Worm (Caenorhabditis elegans) whole organism, L3 larva: Measurements from ENCODE around the gene R01H2.7.

Source experiments
- R02D3.7 ChIP-seq: fragments of 150-350 bp; optimal IDR thresholded peaks from 2 replicates; lab custom pipeline; 2014; ENCODE audit warnings: missing biosample characterization, missing genetic modification characterization
- ZK546.5 ChIP-seq: sonication (generic microtip); optimal IDR thresholded peaks from 2 replicates; lab custom pipeline; 2017; ENCODE audit warnings: missing biosample characterization, missing genetic modification characterization
- aly-2 ChIP-seq: fragments of 150-350 bp; optimal IDR thresholded peaks from 2 replicates; lab custom pipeline; 2014; ENCODE audit warnings: missing biosample characterization, missing genetic modification characterization
- ceh-16 ChIP-seq: sonication (generic microtip); optimal IDR thresholded peaks from 2 replicates; lab custom pipeline; 2017; ENCODE audit warnings: missing biosample characterization, missing genetic modification characterization
- ceh-82 ChIP-seq: fragments of 150-350 bp; optimal IDR thresholded peaks from 2 replicates; lab custom pipeline; 2014; ENCODE audit warnings: missing biosample characterization, missing genetic modification characterization
- ceh-9 ChIP-seq: sonication (generic microtip); optimal IDR thresholded peaks from 2 replicates; lab custom pipeline; 2018; ENCODE audit warnings: missing biosample characterization, missing genetic modification characterization
- daf-12 ChIP-seq: fragments of 150-350 bp; optimal IDR thresholded peaks from 2 replicates; lab custom pipeline; 2014; ENCODE audit warnings: missing biosample characterization, missing genetic modification reagents, missing genetic modification characterization
- egl-27 ChIP-seq: sonication (generic microtip); optimal IDR thresholded peaks from 4 replicates; lab custom pipeline; 2017; ENCODE audit warnings: missing biosample characterization, missing genetic modification reagents, missing genetic modification characterization
- elt-2 ChIP-seq: sonication (generic microtip); optimal IDR thresholded peaks from 2 replicates; lab custom pipeline; 2016; ENCODE audit warnings: missing genetic modification reagents, mild to moderate bottlenecking, missing genetic modification characterization, missing compliant biosample characterization
- fkh-2 ChIP-seq: fragments of 150-350 bp; optimal IDR thresholded peaks from 2 replicates; lab custom pipeline; 2014; ENCODE audit warnings: missing biosample characterization, missing genetic modification reagents, missing genetic modification characterization
- fos-1 ChIP-seq: fragments of 150-350 bp; optimal IDR thresholded peaks from 2 replicates; lab custom pipeline; 2014; ENCODE audit warnings: missing biosample characterization, missing genetic modification characterization
- hmg-11 ChIP-seq: sonication (generic microtip); optimal IDR thresholded peaks from 2 replicates; lab custom pipeline; 2016; ENCODE audit warnings: missing genetic modification characterization, missing compliant biosample characterization
- jun-1 ChIP-seq: fragments of 150-350 bp; optimal IDR thresholded peaks from 2 replicates; lab custom pipeline; 2014; ENCODE audit warnings: missing biosample characterization, missing genetic modification reagents, missing genetic modification characterization
- lin-15B ChIP-seq: fragments of 150-350 bp; optimal IDR thresholded peaks from 2 replicates; lab custom pipeline; 2014; ENCODE audit warnings: missing biosample characterization, missing genetic modification characterization
- mml-1 ChIP-seq: fragments of 150-350 bp; sonication (generic microtip); optimal IDR thresholded peaks from 3 replicates; lab custom pipeline; 2014; ENCODE audit warnings: missing biosample characterization, missing genetic modification characterization
- nfya-1 ChIP-seq: sonication (generic microtip); optimal IDR thresholded peaks from 2 replicates; lab custom pipeline; 2017; ENCODE audit warnings: missing genetic modification characterization, mild to moderate bottlenecking, missing compliant biosample characterization, antibody characterized with exemption, moderate library complexity; ENCODE audit not compliant: insufficient read depth
- nhr-11 ChIP-seq: fragments of 150-350 bp; optimal IDR thresholded peaks from 2 replicates; lab custom pipeline; 2014; ENCODE audit warnings: missing biosample characterization, missing genetic modification characterization
- nhr-12 ChIP-seq: fragments of 150-350 bp; optimal IDR thresholded peaks from 2 replicates; lab custom pipeline; 2014; ENCODE audit warnings: missing biosample characterization, missing genetic modification characterization
- nhr-23 ChIP-seq: fragments of 150-350 bp; optimal IDR thresholded peaks from 2 replicates; lab custom pipeline; 2014; ENCODE audit warnings: missing biosample characterization, missing genetic modification reagents, missing genetic modification characterization
- nhr-237 ChIP-seq: fragments of 150-350 bp; optimal IDR thresholded peaks from 2 replicates; lab custom pipeline; 2014; ENCODE audit warnings: missing biosample characterization, missing genetic modification characterization
- nhr-25 ChIP-seq: sonication (generic microtip); optimal IDR thresholded peaks from 2 replicates; lab custom pipeline; 2017; ENCODE audit warnings: missing biosample characterization, missing genetic modification characterization
- nhr-28 ChIP-seq: fragments of 150-350 bp; optimal IDR thresholded peaks from 2 replicates; lab custom pipeline; 2014; ENCODE audit warnings: missing biosample characterization, missing genetic modification characterization
- nhr-43 ChIP-seq: sonication (generic microtip); optimal IDR thresholded peaks from 2 replicates; lab custom pipeline; 2016; ENCODE audit warnings: mild to moderate bottlenecking, missing genetic modification characterization, missing compliant biosample characterization; ENCODE audit not compliant: poor library complexity, severe bottlenecking
- nhr-76 ChIP-seq: fragments of 150-350 bp; sonication (generic microtip); optimal IDR thresholded peaks from 5 replicates; lab custom pipeline; 2014; ENCODE audit warnings: missing biosample characterization, missing genetic modification characterization
- nhr-77 ChIP-seq: fragments of 150-350 bp; optimal IDR thresholded peaks from 2 replicates; lab custom pipeline; 2014; ENCODE audit warnings: missing biosample characterization, missing genetic modification characterization
- pha-4 ChIP-seq: fragments of 150-350 bp; optimal IDR thresholded peaks from 2 replicates; lab custom pipeline; 2014; ENCODE audit warnings: missing biosample characterization, missing genetic modification reagents, missing genetic modification characterization
- pqm-1 ChIP-seq: fragments of 150-350 bp; optimal IDR thresholded peaks from 2 replicates; lab custom pipeline; 2017; ENCODE audit warnings: missing biosample characterization, missing genetic modification characterization, inconsistent platforms
- sea-2 ChIP-seq: fragments of 150-350 bp; sonication (generic microtip); optimal IDR thresholded peaks from 4 replicates; lab custom pipeline; 2014; ENCODE audit warnings: missing biosample characterization, missing genetic modification reagents, missing genetic modification characterization
- skn-1 ChIP-seq: fragments of 150-350 bp; optimal IDR thresholded peaks from 2 replicates; lab custom pipeline; 2014; ENCODE audit warnings: missing biosample characterization, missing genetic modification characterization
- snpc-4 ChIP-seq: fragments of 150-350 bp; optimal IDR thresholded peaks from 2 replicates; lab custom pipeline; 2014; ENCODE audit warnings: missing biosample characterization, missing genetic modification characterization
- tbx-2 ChIP-seq: sonication (generic microtip); optimal IDR thresholded peaks from 2 replicates; lab custom pipeline; 2016; ENCODE audit warnings: mild to moderate bottlenecking, missing genetic modification characterization, missing compliant biosample characterization
- unc-39 ChIP-seq: sonication (generic microtip); optimal IDR thresholded peaks from 4 replicates; lab custom pipeline; 2017; ENCODE audit warnings: missing biosample characterization, missing genetic modification characterization
- zag-1 ChIP-seq: fragments of 150-350 bp; optimal IDR thresholded peaks from 2 replicates; lab custom pipeline; 2014; ENCODE audit warnings: missing biosample characterization, missing genetic modification characterization

R01H2.7 gene

DNA sequence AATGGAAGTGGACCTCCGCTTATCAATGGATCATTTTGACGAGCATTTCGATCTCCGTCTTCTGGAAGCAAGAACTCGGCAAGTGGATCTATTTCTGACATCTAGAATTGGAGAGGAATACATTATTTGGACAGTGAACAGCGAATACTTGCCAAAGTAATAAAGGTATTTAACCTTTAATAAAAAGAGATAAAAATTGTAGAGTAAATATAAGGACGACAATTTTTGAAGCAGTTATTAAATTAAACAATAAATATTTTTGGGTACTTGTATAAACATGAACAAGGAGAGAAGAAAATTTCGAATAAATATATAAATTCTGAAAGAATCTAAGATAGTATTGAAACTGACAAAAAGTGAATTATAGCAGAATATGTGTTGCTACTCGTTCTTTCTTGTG, 26.9 kb upstream of the R01H2.7 start, which contains the start of gene lin-37:
Gene lin-37 (minus strand): TSS at position 101 of the 400 bp plus-strand sequence.
- no peak for TF ChIP-seq elt-2 (tag; lab: Kevin White, UChicago)

DNA sequence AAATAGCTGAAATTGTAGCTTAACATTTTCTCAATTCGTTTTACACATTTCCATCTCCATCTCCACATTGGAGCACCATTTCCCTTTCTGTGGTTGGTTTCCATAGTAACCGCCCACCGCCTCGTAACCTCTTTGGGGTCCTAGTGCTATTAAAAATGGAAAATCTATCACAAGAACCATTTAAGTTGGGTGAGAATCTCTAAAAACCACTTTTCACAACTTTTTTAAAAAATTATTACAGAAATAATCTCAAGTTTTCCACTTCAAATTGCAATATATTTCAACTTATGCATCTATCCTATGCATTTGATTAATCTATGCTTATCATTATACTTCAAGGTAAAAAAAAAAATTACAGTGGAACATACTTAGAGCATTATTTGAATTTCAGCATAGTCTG, 24.4 kb upstream of the R01H2.7 start, which contains the start of gene tmem-17:
Gene tmem-17 (plus strand): TSS at position 301 of the 400 bp plus-strand sequence.
- TF ChIP-seq tbx-2 (tag; lab: Kevin White, UChicago) (no peak), jun-1 (tag; lab: Kevin White, UChicago) (no peak), pqm-1 (tag; lab: Kevin White, UChicago) (no peak), aly-2 (tag; lab: Kevin White, UChicago) (no peak), lin-15B (tag; lab: Kevin White, UChicago) (no peak), sea-2 (GFP tag; lab: Kevin White, UChicago) (no peak), zag-1 (tag; lab: Kevin White, UChicago) (no peak)

DNA sequence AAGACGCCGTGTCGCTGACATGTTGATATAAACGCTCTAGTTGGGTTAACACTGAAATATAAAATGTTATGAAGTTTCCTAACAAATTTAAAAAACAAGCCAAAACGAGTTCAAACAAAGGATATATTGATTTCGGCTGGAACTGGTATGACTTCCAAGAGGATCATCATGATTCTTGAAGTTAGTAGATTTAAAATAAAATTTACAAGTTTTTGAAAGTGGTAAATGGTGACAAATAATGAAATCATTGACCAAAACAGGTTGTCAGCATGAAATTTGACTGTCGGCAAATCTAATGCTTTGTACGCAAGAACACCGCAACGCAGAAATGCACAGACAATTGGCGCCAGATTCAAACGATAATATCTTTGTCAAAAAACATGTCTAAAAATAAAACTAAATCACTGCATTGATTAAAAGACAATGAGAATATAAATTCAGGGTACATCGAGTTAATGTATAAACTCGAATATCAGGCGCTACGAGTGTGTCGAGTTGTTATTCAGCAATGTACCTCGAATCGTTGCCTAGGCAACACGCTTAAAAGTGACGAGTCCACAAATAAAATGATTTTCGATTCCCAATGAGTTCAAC, 23.1 kb upstream of the R01H2.7 start, which contains the start of the genes ubc-18 and R01H2.8:
Gene ubc-18 (minus strand): TSS at position 51 of the 594 bp plus-strand sequence.
Gene R01H2.8 (plus strand): TSS at position 544 of the 594 bp plus-strand sequence.
- TF ChIP-seq nhr-237 (no peak), daf-12 (tag; lab: Kevin White, UChicago) (no peak), fos-1 (tag; lab: Kevin White, UChicago) (no peak), lin-15B (tag; lab: Kevin White, UChicago) (peak; percentile 52), nhr-23 (peak; percentile 25), aly-2 (tag; lab: Kevin White, UChicago) (no peak), R02D3.7 (no peak), zag-1 (tag; lab: Kevin White, UChicago) (no peak), nhr-77 (tag; lab: Kevin White, UChicago) (no peak), hmg-11 (tag; lab: Kevin White, UChicago) (peak; percentile 55), pqm-1 (tag; lab: Kevin White, UChicago) (no peak), mml-1 (tag; lab: Kevin White, UChicago) (no peak), nfya-1 (peak; percentile 46), nhr-25 (tag; lab: Kevin White, UChicago) (no peak), pha-4 (peak; percentile 69), skn-1 (no peak), ceh-82 (no peak), snpc-4 (tag; lab: Kevin White, UChicago) (peak; percentile 32), unc-39 (no peak), nhr-12 (no peak), ceh-9 (tag; lab: Kevin White, UChicago) (no peak)

DNA sequence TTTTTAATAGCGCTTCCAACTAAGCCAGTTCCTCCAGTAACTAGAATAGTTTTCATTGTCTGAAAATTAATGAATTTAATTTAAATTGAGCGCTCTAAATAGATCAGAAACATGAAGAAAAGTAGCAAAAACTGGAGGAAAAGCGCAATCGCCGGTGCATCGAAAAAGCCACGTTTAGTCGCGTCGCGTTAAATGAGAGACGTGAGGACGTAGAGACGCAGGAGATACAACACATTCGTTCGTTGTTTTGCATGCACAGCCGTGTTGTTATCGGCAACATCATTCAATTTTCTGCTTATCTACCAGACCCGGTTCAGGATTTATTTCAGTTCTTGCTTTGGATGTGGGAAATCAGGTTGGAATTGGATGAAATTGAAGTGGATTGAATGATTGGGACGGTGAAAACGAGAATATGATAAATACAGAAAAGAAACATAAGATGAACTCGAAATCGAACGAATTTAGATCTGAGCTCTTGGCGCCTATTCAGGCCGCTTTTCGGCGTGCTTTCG, 21.9 kb upstream of the R01H2.7 start, which contains the start of gene ger-1:
Gene ger-1 (minus strand): TSS at position 93 of the 512 bp plus-strand sequence.
- TF ChIP-seq elt-2 (tag; lab: Kevin White, UChicago) (peak; percentile 23), nhr-28 (tag; lab: Kevin White, UChicago) (no peak)

DNA sequence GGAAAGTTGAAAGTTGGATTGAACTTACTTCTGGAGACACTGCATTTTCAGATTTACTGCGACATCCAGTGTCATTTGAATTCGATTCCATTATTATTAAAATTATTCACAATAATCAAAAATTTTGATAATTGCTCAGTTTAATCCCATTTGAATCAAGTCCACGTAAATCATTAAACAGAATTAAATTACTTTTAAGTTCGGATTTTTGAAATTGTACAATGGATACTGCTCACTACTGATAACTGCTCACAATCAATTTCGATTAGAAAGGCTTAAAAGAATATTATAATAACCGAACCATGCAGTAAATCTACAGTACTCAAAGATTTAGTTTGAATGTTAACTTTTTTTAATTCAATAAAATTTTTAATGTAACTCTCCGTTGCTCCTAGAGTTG, 18.6 kb upstream of the R01H2.7 start, which contains the start of gene R01H2.4:
Gene R01H2.4 (minus strand): TSS at position 101 of the 400 bp plus-strand sequence.
- no peak for TF ChIP-seq pha-4
- TF ChIP-seq nhr-12, result no peak
- no peak for TF ChIP-seq hmg-11 (tag; lab: Kevin White, UChicago)
- no peak for TF ChIP-seq skn-1
- TF ChIP-seq aly-2 (tag; lab: Kevin White, UChicago), result no peak
- TF ChIP-seq nhr-43 (tag; lab: Kevin White, UChicago), result no peak
- no peak for TF ChIP-seq egl-27
- TF ChIP-seq jun-1 (tag; lab: Kevin White, UChicago), result no peak
- TF ChIP-seq nhr-76, result no peak
- TF ChIP-seq ZK546.5 (tag; lab: Kevin White, UChicago), result no peak
- no peak for TF ChIP-seq fkh-2 (tag; lab: Kevin White, UChicago)
- no peak for TF ChIP-seq tbx-2 (tag; lab: Kevin White, UChicago)
- no peak for TF ChIP-seq nhr-11 (tag; lab: Kevin White, UChicago)
- TF ChIP-seq fos-1 (tag; lab: Kevin White, UChicago), result no peak
- no peak for TF ChIP-seq ceh-16 (tag; lab: Kevin White, UChicago)
- TF ChIP-seq, all 47 proteins: peak for 0
